Fruit fly (Drosophila melanogaster) whole organism, larva: ENCODE data around the gene Ptp61F.

Experiments used
- noc ChIP-seq: fragments of 200-800 bp; sonication (Bioruptor generic); optimal IDR thresholded peaks from 3 replicates; lab custom pipeline; 2019; ENCODE audit warnings: missing biosample characterization, mild to moderate bottlenecking, missing genetic modification characterization, moderate library complexity

Gene Ptp61F

dm6 chr3L:1331542-1331941 is 143.5 kb downstream of the Ptp61F start, which contains the start of gene msd1:
TSS of gene msd1 (plus strand) at chr3L:1331744.
- no peak for TF ChIP-seq noc

dm6 chr3L:1330420-1330819 is 144.6 kb downstream of the Ptp61F start:
- no peak for TF ChIP-seq noc

- no peak for TF ChIP-seq noc
Measured at dm6 chr3L:1329724-1330123, 145.3 kb downstream of the Ptp61F start, which contains the start of gene ND-ACP. TSS of gene ND-ACP (plus strand) at chr3L:1329949.

dm6 chr3L:1325626-1325937 is 149.5 kb downstream of the Ptp61F start:
- TF ChIP-seq noc = no peak

dm6 chr3L:1324818-1325625 is 150.0 kb downstream of the Ptp61F start:
- no peak for TF ChIP-seq noc

dm6 chr3L:1323136-1323535 is 151.9 kb downstream of the Ptp61F start:
- TF ChIP-seq noc = peak; percentile 14

dm6 chr3L:1322706-1323105 is 152.4 kb downstream of the Ptp61F start, which contains the start of gene CG9184:
TSS of gene CG9184 (minus strand) at chr3L:1322806.
- no peak for TF ChIP-seq noc

- no peak for TF ChIP-seq noc
Measured at dm6 chr3L:1322159-1322558, 152.9 kb downstream of the Ptp61F start.

dm6 chr3L:1320931-1321556 is 154.0 kb downstream of the Ptp61F start:
- no peak for TF ChIP-seq noc

dm6 chr3L:1320230-1320930 is 154.7 kb downstream of the Ptp61F start:
- peak; percentile 47 for TF ChIP-seq noc

dm6 chr3L:1319097-1319725 is 155.8 kb downstream of the Ptp61F start:
- peak; percentile 47 for TF ChIP-seq noc

- no peak for TF ChIP-seq noc
Measured at dm6 chr3L:1318241-1318640, 156.8 kb downstream of the Ptp61F start, which contains the start of gene Myo61F. TSS of gene Myo61F (plus strand) at chr3L:1318480.

- peak; percentile 72 for TF ChIP-seq noc
Measured at dm6 chr3L:1313039-1313766, 161.9 kb downstream of the Ptp61F start, which contains the start of the genes sturkopf and Herc4. TSS of gene sturkopf (minus strand) at chr3L:1313377. TSS of gene Herc4 (plus strand) at chr3L:1313696.

- TF ChIP-seq noc = peak; percentile 40
Measured at dm6 chr3L:1307005-1307632, 167.9 kb downstream of the Ptp61F start, which contains the start of the genes Ctr9 and Nt5a. TSS of gene Ctr9 (plus strand) at chr3L:1307224. TSS of gene Nt5a (minus strand) at chr3L:1307418.

dm6 chr3L:1305317-1305716 is 169.7 kb downstream of the Ptp61F start:
- TF ChIP-seq noc = peak; percentile 73
